Fruit fly (Drosophila melanogaster) whole organism, embryonic: Measurements from ENCODE around the gene CG31627.

Source experiments
- ATbp ChIP-seq: fragments of 200-800 bp; sonication (Bioruptor generic); optimal IDR thresholded peaks from 2 replicates; lab custom pipeline; 2017; ENCODE audit warnings: missing biosample characterization, mild to moderate bottlenecking, missing genetic modification characterization, missing genetic modification reagents
- Atf6 ChIP-seq: fragments of 200-800 bp; sonication (Bioruptor generic); IDR thresholded peaks from 2 replicates; pipeline ENCODE4 v1.3.6; 2022; ENCODE audit warnings: missing biosample characterization, missing genetic modification characterization
- CG10654 ChIP-seq: fragments of 200-800 bp; sonication (Bioruptor generic); optimal IDR thresholded peaks from 2 replicates; lab custom pipeline; 2016; ENCODE audit warnings: missing biosample characterization, missing genetic modification characterization
- CG11085 ChIP-seq: fragments of 200-800 bp; sonication (Bioruptor generic); IDR thresholded peaks from 2 replicates; pipeline ENCODE4 v1.3.6; 2022; ENCODE audit warnings: missing biosample characterization, missing genetic modification characterization
- CG11093 ChIP-seq: fragments of 200-800 bp; sonication (Bioruptor generic); IDR thresholded peaks from 3 replicates; pipeline ENCODE4 v1.3.6; 2022; ENCODE audit warnings: missing biosample characterization, missing genetic modification characterization
- CG11456 ChIP-seq: fragments of 200-800 bp; sonication (Bioruptor generic); IDR thresholded peaks from 3 replicates; pipeline ENCODE4 v1.3.6; 2022; ENCODE audit warnings: missing biosample characterization, missing genetic modification characterization
- CG12236 ChIP-seq: fragments of 200-800 bp; sonication (Bioruptor generic); optimal IDR thresholded peaks from 2 replicates; lab custom pipeline; 2016; ENCODE audit warnings: missing biosample characterization, missing genetic modification characterization
- CG13287 ChIP-seq: fragments of 200-800 bp; sonication (Bioruptor generic); IDR thresholded peaks from 2 replicates; pipeline ENCODE4 v1.3.6; 2022; ENCODE audit warnings: missing biosample characterization, missing genetic modification characterization; ENCODE audit not compliant: partially characterized antibody
- CG15073 ChIP-seq: fragments of 200-800 bp; sonication (Bioruptor generic); optimal IDR thresholded peaks from 2 replicates; lab custom pipeline; 2016; ENCODE audit warnings: missing biosample characterization, missing genetic modification characterization
- CG1602 ChIP-seq: fragments of 200-800 bp; sonication (Bioruptor generic); optimal IDR thresholded peaks from 3 replicates; lab custom pipeline; 2016; ENCODE audit warnings: missing biosample characterization, missing genetic modification characterization
- CG18262 ChIP-seq: fragments of 200-800 bp; optimal IDR thresholded peaks from 3 replicates; lab custom pipeline; 2019; ENCODE audit warnings: missing biosample characterization, mild to moderate bottlenecking, missing genetic modification characterization, moderate library complexity
- CG4730 ChIP-seq: fragments of 200-800 bp; sonication (Bioruptor generic); IDR thresholded peaks from 2 replicates; pipeline ENCODE4 v1.3.6; 2022; ENCODE audit warnings: missing biosample characterization, missing genetic modification characterization
- CG6272 ChIP-seq: fragments of 200-800 bp; sonication (Bioruptor generic); IDR thresholded peaks from 2 replicates; pipeline ENCODE4 v1.3.6; 2022; ENCODE audit warnings: missing biosample characterization, missing genetic modification characterization
- CG6689 ChIP-seq: fragments of 200-800 bp; sonication (Bioruptor generic); IDR thresholded peaks from 2 replicates; pipeline ENCODE4 v1.3.6; 2022; ENCODE audit warnings: missing biosample characterization, missing genetic modification characterization
- CG7357 ChIP-seq: fragments of 200-800 bp; sonication (Bioruptor generic); IDR thresholded peaks from 3 replicates; pipeline ENCODE4 v1.3.6; 2022; ENCODE audit warnings: missing biosample characterization, missing genetic modification characterization
- CG7745 ChIP-seq: fragments of 200-800 bp; sonication (Bioruptor generic); optimal IDR thresholded peaks from 2 replicates; lab custom pipeline; 2018; ENCODE audit warnings: missing biosample characterization, mild to moderate bottlenecking, missing genetic modification characterization, moderate library complexity
- CG7839 ChIP-seq: fragments of 200-800 bp; sonication (Bioruptor generic); optimal IDR thresholded peaks from 3 replicates; lab custom pipeline; 2018; ENCODE audit warnings: missing biosample characterization, mild to moderate bottlenecking, missing genetic modification characterization, moderate library complexity
- CG7987 ChIP-seq: fragments of 200-800 bp; sonication (Bioruptor generic); optimal IDR thresholded peaks from 2 replicates; lab custom pipeline; 2018; ENCODE audit warnings: missing biosample characterization, mild to moderate bottlenecking, missing genetic modification characterization, moderate library complexity
- CG8281 ChIP-seq: fragments of 200-800 bp; sonication (Bioruptor generic); optimal IDR thresholded peaks from 2 replicates; lab custom pipeline; 2018; ENCODE audit warnings: missing biosample characterization, mild to moderate bottlenecking, missing genetic modification characterization, moderate library complexity
- D19B ChIP-seq: fragments of 200-800 bp; sonication (Bioruptor generic); optimal IDR thresholded peaks from 2 replicates; lab custom pipeline; 2017; ENCODE audit warnings: missing biosample characterization, mild to moderate bottlenecking, missing genetic modification characterization
- Dad ChIP-seq: fragments of 200-800 bp; sonication (Bioruptor generic); optimal IDR thresholded peaks from 3 replicates; lab custom pipeline; 2016; ENCODE audit warnings: missing biosample characterization, missing genetic modification characterization
- Dll ChIP-seq: fragments of 200-800 bp; sonication (Bioruptor generic); IDR thresholded peaks from 4 replicates; pipeline ENCODE4 v1.3.6; 2022; ENCODE audit warnings: missing biosample characterization, missing genetic modification characterization; ENCODE audit not compliant: partially characterized antibody
- Doc3 ChIP-seq: fragments of 200-800 bp; sonication (Bioruptor generic); IDR thresholded peaks from 3 replicates; pipeline ENCODE4 v1.3.6; 2022; ENCODE audit warnings: missing biosample characterization, missing genetic modification characterization; ENCODE audit not compliant: partially characterized antibody
- Drgx ChIP-seq: fragments of 200-800 bp; sonication (Bioruptor generic); IDR thresholded peaks from 2 replicates; pipeline ENCODE4 v1.3.6; 2022; ENCODE audit warnings: missing biosample characterization, missing genetic modification characterization
- H15 ChIP-seq: fragments of 200-800 bp; sonication (Bioruptor generic); IDR thresholded peaks from 3 replicates; pipeline ENCODE4 v1.3.6; 2022; ENCODE audit warnings: missing biosample characterization, missing genetic modification characterization
- HLHmδ ChIP-seq: fragments of 200-800 bp; sonication (Bioruptor generic); optimal IDR thresholded peaks from 2 replicates; lab custom pipeline; 2018; ENCODE audit warnings: missing biosample characterization, mild to moderate bottlenecking, missing genetic modification characterization, moderate library complexity
- Hand ChIP-seq: fragments of 200-800 bp; sonication (Bioruptor generic); optimal IDR thresholded peaks from 2 replicates; lab custom pipeline; 2017; ENCODE audit warnings: mild to moderate bottlenecking, missing biosample characterization, missing genetic modification reagents, missing genetic modification characterization
- Hr51 ChIP-seq, 2 experiments: fragments of 200-800 bp; sonication (Bioruptor generic); optimal IDR thresholded peaks; 2 replicates in 1 of 2; 3 replicates in 1 of 2; lab custom pipeline; 2016 to 2018; ENCODE audit warnings: missing biosample characterization in 2 of 2, missing genetic modification characterization in 2 of 2, mild to moderate bottlenecking in 1 of 2, moderate library complexity in 1 of 2
- Hr78 ChIP-seq, 2 experiments: fragments of 200-800 bp in 1 of 2; fragments of >200 bp in 1 of 2; sonication (Bioruptor generic) in 1 of 2; optimal IDR thresholded peaks; 2 replicates each; lab custom pipeline; 2017 to 2019; ENCODE audit warnings: missing biosample characterization in 2 of 2, missing genetic modification characterization in 2 of 2, mild to moderate bottlenecking in 1 of 2, moderate library complexity in 1 of 2
- Hsf ChIP-seq: fragments of 200-800 bp; sonication (Bioruptor generic); optimal IDR thresholded peaks from 3 replicates; lab custom pipeline; 2016; ENCODE audit warnings: missing biosample characterization, missing genetic modification characterization
- Max ChIP-seq: fragments of 200-800 bp; sonication (Bioruptor generic); optimal IDR thresholded peaks from 2 replicates; lab custom pipeline; 2016; ENCODE audit warnings: missing biosample characterization, mild to moderate bottlenecking, missing genetic modification characterization
- Myb ChIP-seq: fragments of 200-800 bp; sonication (Bioruptor generic); optimal IDR thresholded peaks from 2 replicates; lab custom pipeline; 2016; ENCODE audit warnings: missing biosample characterization, missing genetic modification characterization
- Optix ChIP-seq: fragments of 200-800 bp; sonication (Bioruptor generic); IDR thresholded peaks from 3 replicates; pipeline ENCODE4 v1.3.6; 2022; ENCODE audit warnings: missing biosample characterization, missing genetic modification characterization
- PHDP ChIP-seq: fragments of 200-800 bp; sonication (Bioruptor generic); optimal IDR thresholded peaks from 3 replicates; lab custom pipeline; 2018; ENCODE audit warnings: missing biosample characterization, mild to moderate bottlenecking, missing genetic modification characterization, moderate library complexity
- Sox100B ChIP-seq: fragments of 200-800 bp; sonication (Bioruptor generic); optimal IDR thresholded peaks from 3 replicates; lab custom pipeline; 2018; ENCODE audit warnings: missing biosample characterization, mild to moderate bottlenecking, missing genetic modification characterization
- chinmo ChIP-seq: fragments of 200-800 bp; sonication (Bioruptor generic); IDR thresholded peaks from 4 replicates; pipeline ENCODE4 v1.3.6; 2022; ENCODE audit warnings: missing biosample characterization, missing genetic modification characterization; ENCODE audit not compliant: partially characterized antibody
- emc ChIP-seq: fragments of 200-800 bp; sonication (Bioruptor generic); optimal IDR thresholded peaks from 2 replicates; lab custom pipeline; 2016; ENCODE audit warnings: missing biosample characterization, missing genetic modification characterization
- grn ChIP-seq: fragments of 200-800 bp; sonication (Bioruptor generic); optimal IDR thresholded peaks from 3 replicates; lab custom pipeline; 2017; ENCODE audit warnings: missing biosample characterization, missing genetic modification characterization
- h ChIP-seq: fragments of >200 bp; optimal IDR thresholded peaks from 2 replicates; lab custom pipeline; 2017
- maf-S ChIP-seq: fragments of 200-800 bp; sonication (Bioruptor generic); optimal IDR thresholded peaks from 2 replicates; lab custom pipeline; 2016; ENCODE audit warnings: missing biosample characterization, missing genetic modification characterization
- nau ChIP-seq: fragments of 200-800 bp; sonication (Bioruptor generic); optimal IDR thresholded peaks from 3 replicates; lab custom pipeline; 2017; ENCODE audit warnings: missing biosample characterization, mild to moderate bottlenecking, missing genetic modification characterization, missing genetic modification reagents
- p53 ChIP-seq: fragments of 200-800 bp; sonication (Bioruptor generic); optimal IDR thresholded peaks from 2 replicates; lab custom pipeline; 2016; ENCODE audit warnings: missing biosample characterization, missing genetic modification characterization
- ro ChIP-seq: fragments of 200-800 bp; sonication (Bioruptor generic); IDR thresholded peaks from 2 replicates; pipeline ENCODE4 v1.3.6; 2022; ENCODE audit warnings: missing biosample characterization, missing genetic modification characterization
- row ChIP-seq: fragments of 200-800 bp; sonication (Bioruptor generic); IDR thresholded peaks from 3 replicates; pipeline ENCODE4 v1.3.6; 2022; ENCODE audit warnings: missing biosample characterization, missing genetic modification characterization
- run ChIP-seq: fragments of 200-800 bp; sonication (Bioruptor generic); optimal IDR thresholded peaks from 3 replicates; lab custom pipeline; 2018; ENCODE audit warnings: missing biosample characterization, mild to moderate bottlenecking, missing genetic modification characterization
- sob ChIP-seq: fragments of 200-800 bp; sonication (Bioruptor generic); IDR thresholded peaks from 2 replicates; pipeline ENCODE4 v1.3.6; 2022; ENCODE audit warnings: missing biosample characterization, missing genetic modification characterization
- ttk ChIP-seq: fragments of 200-800 bp; sonication (Bioruptor generic); IDR thresholded peaks from 2 replicates; pipeline ENCODE4 v2.1.2; 2022; ENCODE audit warnings: missing biosample characterization, missing genetic modification characterization
- vnd ChIP-seq: fragments of 200-800 bp; sonication (Bioruptor generic); IDR thresholded peaks from 3 replicates; pipeline ENCODE4 v1.3.6; 2022; ENCODE audit warnings: missing biosample characterization, missing genetic modification characterization; ENCODE audit not compliant: partially characterized antibody
- wek ChIP-seq: fragments of 200-800 bp; sonication (Bioruptor generic); optimal IDR thresholded peaks from 3 replicates; lab custom pipeline; 2018; ENCODE audit warnings: missing biosample characterization, mild to moderate bottlenecking, missing genetic modification characterization, moderate library complexity
- z ChIP-seq: fragments of 200-800 bp; sonication (Bioruptor generic); IDR thresholded peaks from 3 replicates; pipeline ENCODE4 v1.3.6; 2022; ENCODE audit warnings: missing biosample characterization, missing genetic modification characterization

Gene CG31627

DNA sequence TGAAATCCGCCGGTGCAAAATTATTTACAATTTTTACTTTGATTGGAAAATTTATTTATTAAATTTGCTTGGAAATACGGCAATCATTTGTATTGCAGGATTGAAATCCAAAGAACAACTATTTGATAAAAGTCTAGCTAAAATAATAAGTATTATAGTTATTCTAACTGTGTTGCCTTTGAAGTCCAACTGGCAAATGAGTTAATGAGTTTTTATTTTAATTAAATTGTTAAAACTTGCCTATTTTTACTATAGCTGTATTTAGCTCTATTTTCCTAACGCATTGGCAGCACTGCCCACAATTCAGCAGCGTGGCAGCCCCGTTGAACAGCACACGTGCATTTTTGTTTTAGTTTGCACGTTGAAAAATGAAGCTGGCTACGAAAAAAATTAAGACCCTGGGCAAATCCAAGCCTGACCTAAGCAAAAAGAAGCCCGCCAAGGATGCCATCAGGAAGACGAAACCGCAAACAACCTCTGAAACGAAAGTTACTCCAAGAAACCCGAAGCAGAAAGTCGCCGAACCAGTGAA lies 9.6 kb upstream of the CG31627 start, which contains the start of gene Noc2 (continued):
- no peak for TF ChIP-seq z (GFP tag; lab: Robert Waterston, UW)
- no peak for TF ChIP-seq grn (GFP tag; lab: Kevin White, UChicago)
- TF ChIP-seq Hand (GFP tag; lab: Kevin White, UChicago), result no peak
- TF ChIP-seq CG8281, result no peak
- TF ChIP-seq h (lab: Kevin White, UChicago), result no peak
- TF ChIP-seq ATbp, result no peak
- peak in 1 of 2 experiments; percentile 43 for TF ChIP-seq Hr51 (GFP tag; optimal IDR thresholded peaks at IDR 0.05; lab: Kevin White, UChicago)
- no peak for TF ChIP-seq CG7745
- no peak for TF ChIP-seq ro (GFP tag; lab: Robert Waterston, UW)
- peak; percentile 72; the same call in 1 of the 3 replicates for TF ChIP-seq CG11456 (GFP tag; lab: Robert Waterston, UW)
- TF ChIP-seq CG6689 (GFP tag; lab: Robert Waterston, UW), result peak; percentile 17; the same call in 1 of the 2 replicates
- peak; percentile 62; the same call in 2 of the 3 replicates for TF ChIP-seq H15 (GFP tag; lab: Robert Waterston, UW)
- no peak for TF ChIP-seq CG12236 (GFP tag; lab: Kevin White, UChicago)
- no peak for TF ChIP-seq Dll
- TF ChIP-seq D19B (GFP tag; lab: Kevin White, UChicago), result no peak
- 0 out of 2 replicates have a peak, but pooled peaks have one; percentile 14 for TF ChIP-seq Atf6
- TF ChIP-seq CG18262 (tag; lab: Kevin White, UChicago), result peak; percentile 60
- TF ChIP-seq CG6272 (GFP tag; lab: Robert Waterston, UW), result peak; percentile 48
- TF ChIP-seq HLHmδ (GFP tag; lab: Kevin White, UChicago), result no peak
- TF ChIP-seq Hr78 (GFP tag; optimal IDR thresholded peaks at IDR 0.05; lab: Kevin White, UChicago), result no peak
- TF ChIP-seq run, result no peak
- no peak for TF ChIP-seq Dad (GFP tag; lab: Kevin White, UChicago)
- TF ChIP-seq Drgx (GFP tag; lab: Robert Waterston, UW), result no peak; the same call in 1 of the 2 replicates
- TF ChIP-seq PHDP (tag; lab: Kevin White, UChicago), result no peak
- TF ChIP-seq row (GFP tag; lab: Robert Waterston, UW), result peak; percentile 70
- TF ChIP-seq Doc3 (GFP tag; lab: Robert Waterston, UW), result no peak
- no peak for TF ChIP-seq wek
- TF ChIP-seq CG4730 (GFP tag; lab: Robert Waterston, UW), result peak; percentile 20; the same call in 1 of the 2 replicates
- TF ChIP-seq CG7987 (GFP tag; lab: Kevin White, UChicago), result no peak
- TF ChIP-seq nau (GFP tag; lab: Kevin White, UChicago), result no peak
- TF ChIP-seq Myb, result no peak
- no peak for TF ChIP-seq CG7357
- peak; percentile 18 for TF ChIP-seq maf-S
- peak; percentile 49 for TF ChIP-seq CG7839
- no peak for TF ChIP-seq CG13287
- TF ChIP-seq p53 (GFP tag; lab: Kevin White, UChicago), result no peak
- peak; percentile 43 for TF ChIP-seq Hsf (GFP tag; lab: Kevin White, UChicago)
- no peak for TF ChIP-seq emc (GFP tag; lab: Kevin White, UChicago)
- peak; percentile 38; the same call in 1 of the 2 replicates for TF ChIP-seq CG11085 (GFP tag; lab: Robert Waterston, UW)
- TF ChIP-seq sob (GFP tag; lab: Robert Waterston, UW), result no peak; the same call in 1 of the 2 replicates
- peak; percentile 56 for TF ChIP-seq Sox100B (GFP tag; lab: Kevin White, UChicago)
- no peak for TF ChIP-seq CG10654 (GFP tag; lab: Kevin White, UChicago)
- peak; percentile 16; the same call in 1 of the 2 replicates for TF ChIP-seq ttk (GFP tag; lab: Robert Waterston, UW)
- TF ChIP-seq Optix (GFP tag; lab: Robert Waterston, UW), result no peak
- TF ChIP-seq Max (GFP tag; lab: Kevin White, UChicago), result peak; percentile 90
- TF ChIP-seq vnd (GFP tag; lab: Robert Waterston, UW), result no peak
- TF ChIP-seq CG15073, result no peak
- TF ChIP-seq CG11093 (GFP tag; lab: Robert Waterston, UW), result peak; percentile 62; the same call in 1 of the 3 replicates
- no peak for TF ChIP-seq chinmo
- peak; percentile 24 for TF ChIP-seq CG1602 (GFP tag; lab: Kevin White, UChicago)
